Worm (Caenorhabditis elegans) whole organism, L1 larva: ENCODE data around the gene lon-8.

Experiments
- aly-2 ChIP-seq: fragments of 150-350 bp; optimal IDR thresholded peaks from 2 replicates; lab custom pipeline; 2014; ENCODE audit warnings: missing biosample characterization, missing genetic modification characterization
- ceh-8 ChIP-seq: fragments of 200-800 bp; sonication (Bioruptor generic); optimal IDR thresholded peaks from 2 replicates; lab custom pipeline; 2018; ENCODE audit warnings: mild to moderate bottlenecking, missing genetic modification characterization, moderate library complexity, missing compliant biosample characterization
- hlh-17 ChIP-seq: fragments of 200-800 bp; sonication (Bioruptor generic); optimal IDR thresholded peaks from 2 replicates; lab custom pipeline; 2018; ENCODE audit warnings: missing genetic modification characterization, mild to moderate bottlenecking, missing compliant biosample characterization, moderate library complexity, borderline replicate concordance
- lin-39 ChIP-seq: fragments of 150-350 bp; optimal IDR thresholded peaks from 2 replicates; lab custom pipeline; 2014; ENCODE audit warnings: missing biosample characterization, missing genetic modification reagents, missing genetic modification characterization
- nhr-77 ChIP-seq: fragments of 150-350 bp; optimal IDR thresholded peaks from 2 replicates; lab custom pipeline; 2014; ENCODE audit warnings: missing biosample characterization, missing genetic modification characterization
- pqm-1 ChIP-seq: sonication (generic microtip); optimal IDR thresholded peaks from 3 replicates; lab custom pipeline; 2017; ENCODE audit warnings: missing biosample characterization, missing genetic modification characterization
- unc-98 ChIP-seq: fragments of 200-800 bp; sonication (Bioruptor generic); IDR thresholded peaks from 2 replicates; pipeline ENCODE4 v1.3.6; 2022; ENCODE audit warnings: missing genetic modification characterization, missing compliant biosample characterization
- ztf-11 ChIP-seq, 2 experiments: sonication (generic microtip); optimal IDR thresholded peaks; 2 replicates each; lab custom pipeline; 2016 to 2017; ENCODE audit warnings: missing genetic modification characterization in 2 of 2, missing biosample characterization in 1 of 2, missing compliant biosample characterization in 1 of 2

ce11 chrV:17978207-17978606 lies 23.0 kb downstream of the lon-8 start:
- TF ChIP-seq ztf-11 (tag; optimal IDR thresholded peaks at IDR 0.05; lab: Kevin White, UChicago) = no peak
- no peak for TF ChIP-seq hlh-17 (GFP tag; lab: Kevin White, UChicago)
- no peak for TF ChIP-seq unc-98 (GFP tag; lab: Robert Waterston, UW)
- no peak for TF ChIP-seq aly-2 (tag; lab: Kevin White, UChicago)
- TF ChIP-seq pqm-1 = no peak
- no peak for TF ChIP-seq lin-39 (tag; lab: Kevin White, UChicago)
- TF ChIP-seq ceh-8 (GFP tag; lab: Kevin White, UChicago) = no peak
- no peak for TF ChIP-seq nhr-77 (tag; lab: Kevin White, UChicago)
